Worm (Caenorhabditis elegans): ENCODE results near the gene ZC443.7.

DNA sequence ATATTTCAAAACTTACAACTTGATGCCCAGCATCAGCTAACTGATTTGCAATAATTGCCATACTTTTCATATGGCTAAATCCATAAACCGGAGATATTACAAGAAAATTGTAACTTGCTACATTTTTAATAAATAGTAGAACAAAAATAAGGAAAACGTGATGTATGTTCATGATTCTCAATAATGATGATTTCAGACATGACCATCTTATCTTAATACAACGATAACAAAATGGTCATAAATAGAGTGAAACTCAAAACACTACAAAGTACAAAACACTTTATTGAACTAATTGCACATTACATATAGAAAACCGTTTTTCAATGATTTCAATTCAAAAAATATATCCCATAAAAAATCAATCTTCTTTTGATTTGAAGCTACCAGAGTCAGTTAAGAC lies 13.5 kb upstream of the ZC443.7 start, which contains the start of gene ugt-5:
- TF ChIP-seq dao-5 (tag; optimal IDR thresholded peaks at IDR 0.05) (no peak), him-1 (tag; optimal IDR thresholded peaks at IDR 0.05) (no peak), W03F9.2 (tag; optimal IDR thresholded peaks at IDR 0.05) (no peak)
